Worm (Caenorhabditis elegans) whole organism, mixed stage, embryonic: ENCODE data around the gene adss-1.

Source experiments
- M03D4.4 ChIP-seq: sonication (generic microtip); optimal IDR thresholded peaks from 2 replicates; lab custom pipeline; 2017; ENCODE audit warnings: mild to moderate bottlenecking, missing genetic modification characterization, missing compliant biosample characterization
- bed-3 ChIP-seq: fragments of 200-800 bp; sonication (Bioruptor generic); optimal IDR thresholded peaks from 3 replicates; lab custom pipeline; 2018; ENCODE audit warnings: mild to moderate bottlenecking, missing genetic modification characterization, moderate library complexity, missing compliant biosample characterization
- blmp-1 ChIP-seq: fragments of 150-350 bp; optimal IDR thresholded peaks from 2 replicates; lab custom pipeline; 2014; ENCODE audit warnings: missing biosample characterization, missing genetic modification characterization
- ceh-39 ChIP-seq: fragments of 150-350 bp; optimal IDR thresholded peaks from 2 replicates; lab custom pipeline; 2014; ENCODE audit warnings: missing biosample characterization, missing genetic modification characterization
- ceh-43 ChIP-seq: fragments of 200-800 bp; sonication (Bioruptor generic); optimal IDR thresholded peaks from 2 replicates; lab custom pipeline; 2018; ENCODE audit warnings: mild to moderate bottlenecking, missing genetic modification characterization, moderate library complexity, missing compliant biosample characterization
- ceh-83 ChIP-seq: fragments of 200-800 bp; sonication (Bioruptor generic); optimal IDR thresholded peaks from 2 replicates; lab custom pipeline; 2018; ENCODE audit warnings: mild to moderate bottlenecking, missing genetic modification characterization, missing compliant biosample characterization
- ces-1 ChIP-seq: fragments of 150-350 bp; optimal IDR thresholded peaks from 2 replicates; lab custom pipeline; 2014; ENCODE audit warnings: missing biosample characterization, missing genetic modification reagents, missing genetic modification characterization
- cnd-1 ChIP-seq: fragments of 200-800 bp; sonication (Bioruptor generic); optimal IDR thresholded peaks from 2 replicates; lab custom pipeline; 2018; ENCODE audit warnings: mild to moderate bottlenecking, missing genetic modification characterization, missing compliant biosample characterization
- drap-1 ChIP-seq: fragments of 200-800 bp; sonication (Bioruptor generic); optimal IDR thresholded peaks from 3 replicates; lab custom pipeline; 2018; ENCODE audit warnings: mild to moderate bottlenecking, missing genetic modification characterization, missing compliant biosample characterization
- elt-3 ChIP-seq: fragments of 150-350 bp; optimal IDR thresholded peaks from 2 replicates; lab custom pipeline; 2014; ENCODE audit warnings: missing biosample characterization, missing genetic modification characterization
- ham-2 ChIP-seq: fragments of 200-800 bp; sonication (Bioruptor generic); optimal IDR thresholded peaks from 2 replicates; lab custom pipeline; 2018; ENCODE audit warnings: mild to moderate bottlenecking, missing genetic modification characterization, missing compliant biosample characterization
- hlh-1 ChIP-seq: fragments of 150-350 bp; optimal IDR thresholded peaks from 2 replicates; lab custom pipeline; 2014; ENCODE audit warnings: missing biosample characterization, missing genetic modification reagents, missing genetic modification characterization
- lin-13 ChIP-seq: fragments of 150-350 bp; optimal IDR thresholded peaks from 2 replicates; lab custom pipeline; 2014; ENCODE audit warnings: missing biosample characterization, missing genetic modification characterization
- lin-32 ChIP-seq: fragments of 200-800 bp; sonication (Bioruptor generic); optimal IDR thresholded peaks from 2 replicates; lab custom pipeline; 2018; ENCODE audit warnings: mild to moderate bottlenecking, missing genetic modification characterization, missing compliant biosample characterization
- lsy-2 ChIP-seq: fragments of 150-350 bp; optimal IDR thresholded peaks from 2 replicates; lab custom pipeline; 2014; ENCODE audit warnings: missing biosample characterization, missing genetic modification characterization
- mep-1 ChIP-seq: fragments of 150-350 bp; optimal IDR thresholded peaks from 2 replicates; lab custom pipeline; 2017; ENCODE audit warnings: missing biosample characterization, missing genetic modification reagents, missing genetic modification characterization, inconsistent platforms
- mls-2 ChIP-seq: sonication (generic microtip); optimal IDR thresholded peaks from 2 replicates; lab custom pipeline; 2016; ENCODE audit warnings: mild to moderate bottlenecking, missing genetic modification characterization, moderate library complexity, missing compliant biosample characterization
- nhr-12 ChIP-seq: fragments of 150-350 bp; optimal IDR thresholded peaks from 2 replicates; lab custom pipeline; 2014; ENCODE audit warnings: missing biosample characterization, missing genetic modification characterization
- nhr-2 ChIP-seq: fragments of 150-350 bp; optimal IDR thresholded peaks from 2 replicates; lab custom pipeline; 2014; ENCODE audit warnings: missing biosample characterization, missing genetic modification characterization
- nhr-237 ChIP-seq: fragments of 150-350 bp; optimal IDR thresholded peaks from 2 replicates; lab custom pipeline; 2014; ENCODE audit warnings: missing biosample characterization, missing genetic modification characterization
- nhr-28 ChIP-seq: fragments of 150-350 bp; optimal IDR thresholded peaks from 2 replicates; lab custom pipeline; 2014; ENCODE audit warnings: missing biosample characterization, missing genetic modification characterization
- sem-2 ChIP-seq: fragments of 200-800 bp; sonication (Bioruptor generic); optimal IDR thresholded peaks from 2 replicates; lab custom pipeline; 2018; ENCODE audit warnings: mild to moderate bottlenecking, missing genetic modification characterization, missing compliant biosample characterization
- snpc-4 ChIP-seq: fragments of 150-350 bp; optimal IDR thresholded peaks from 2 replicates; lab custom pipeline; 2014; ENCODE audit warnings: missing biosample characterization, missing genetic modification characterization
- sptf-1 ChIP-seq: sonication (generic microtip); optimal IDR thresholded peaks from 2 replicates; lab custom pipeline; 2017; ENCODE audit warnings: mild to moderate bottlenecking, missing genetic modification characterization, moderate library complexity, missing compliant biosample characterization
- tbx-8 ChIP-seq: fragments of 200-800 bp; sonication (Bioruptor generic); optimal IDR thresholded peaks from 2 replicates; lab custom pipeline; 2018; ENCODE audit warnings: mild to moderate bottlenecking, missing genetic modification characterization, moderate library complexity, missing compliant biosample characterization
- unc-120 ChIP-seq: sonication (generic microtip); optimal IDR thresholded peaks from 2 replicates; lab custom pipeline; 2017; ENCODE audit warnings: missing genetic modification characterization, missing compliant biosample characterization; ENCODE audit not compliant: poor library complexity, severe bottlenecking
- unc-39 ChIP-seq: fragments of 150-350 bp; optimal IDR thresholded peaks from 2 replicates; lab custom pipeline; 2014; ENCODE audit warnings: missing biosample characterization, missing genetic modification characterization
- unc-62 ChIP-seq: fragments of 150-350 bp; optimal IDR thresholded peaks from 2 replicates; lab custom pipeline; 2014; ENCODE audit warnings: missing biosample characterization, missing genetic modification reagents, missing genetic modification characterization
- ztf-11 ChIP-seq: fragments of 150-350 bp; optimal IDR thresholded peaks from 2 replicates; lab custom pipeline; 2014; ENCODE audit warnings: missing biosample characterization, missing genetic modification characterization

adss-1 gene

ce11 chrV:4790368-4790767 is 32.9 kb downstream of the adss-1 start, which contains the start of gene R02F11.12:
TSS of gene R02F11.12 (plus strand) at chrV:4790668.
- no peak for TF ChIP-seq nhr-237 (tag; lab: Kevin White, UChicago)
- TF ChIP-seq, all 35 proteins: peak for 0

ce11 chrV:4788823-4789222 is 34.4 kb downstream of the adss-1 start, which contains the start of gene R02F11.10:
TSS of gene R02F11.10 (plus strand) at chrV:4789123.
- no peak for TF ChIP-seq ces-1 (GFP tag; lab: Kevin White, UChicago)
- no peak for TF ChIP-seq snpc-4 (tag; lab: Kevin White, UChicago)
- no peak for TF ChIP-seq ceh-43 (GFP tag; lab: Kevin White, UChicago)
- no peak for TF ChIP-seq blmp-1
- TF ChIP-seq sptf-1 (tag; lab: Kevin White, UChicago): no peak
- TF ChIP-seq nhr-28 (tag; lab: Kevin White, UChicago): no peak
- no peak for TF ChIP-seq mls-2 (tag; lab: Kevin White, UChicago)
- TF ChIP-seq sem-2: no peak
- TF ChIP-seq elt-3 (tag; lab: Kevin White, UChicago): no peak
- no peak for TF ChIP-seq ham-2 (GFP tag; lab: Kevin White, UChicago)
- TF ChIP-seq nhr-237 (tag; lab: Kevin White, UChicago): no peak
- no peak for TF ChIP-seq ztf-11 (tag; lab: Kevin White, UChicago)
- TF ChIP-seq lsy-2 (tag; lab: Kevin White, UChicago): no peak
- no peak for TF ChIP-seq M03D4.4
- TF ChIP-seq, all 35 proteins: peak for 0

- TF ChIP-seq nhr-2 (tag; lab: Kevin White, UChicago) (no peak), elt-3 (tag; lab: Kevin White, UChicago) (no peak), M03D4.4 (no peak), mep-1 (tag; lab: Kevin White, UChicago) (no peak), unc-62 (GFP tag; lab: Kevin White, UChicago) (no peak), cnd-1 (tag; lab: Kevin White, UChicago) (no peak), hlh-1 (tag; lab: Kevin White, UChicago) (no peak), blmp-1 (no peak), bed-3 (GFP tag; lab: Kevin White, UChicago) (no peak), nhr-12 (tag; lab: Kevin White, UChicago) (no peak), lin-32 (GFP tag; lab: Kevin White, UChicago) (no peak), ceh-83 (GFP tag; lab: Kevin White, UChicago) (no peak), unc-39 (no peak), snpc-4 (tag; lab: Kevin White, UChicago) (no peak)
Measured at ce11 chrV:4787836-4788235, 35.4 kb downstream of the adss-1 start.

- no peak for TF ChIP-seq nhr-237 (tag; lab: Kevin White, UChicago)
- TF ChIP-seq unc-62 (GFP tag; lab: Kevin White, UChicago): no peak
- TF ChIP-seq lin-13: no peak
- TF ChIP-seq ceh-83 (GFP tag; lab: Kevin White, UChicago): no peak
- TF ChIP-seq, all 35 proteins: peak for 0
Measured at ce11 chrV:4787166-4787565, 36.1 kb downstream of the adss-1 start, which contains the start of gene R02F11.9. TSS of gene R02F11.9 (plus strand) at chrV:4787466.

ce11 chrV:4785333-4785852 is 37.8 kb downstream of the adss-1 start, which contains the start of the genes Y60C6A.2 and Y60C6A.3:
TSS of gene Y60C6A.2 (minus strand) at chrV:4785433.
TSS of gene Y60C6A.3 (plus strand) at chrV:4785802.
- TF ChIP-seq ceh-39: no peak
- no peak for TF ChIP-seq lin-32 (GFP tag; lab: Kevin White, UChicago)
- TF ChIP-seq unc-120 (tag; lab: Kevin White, UChicago): no peak

ce11 chrV:4783313-4783712 is 39.9 kb downstream of the adss-1 start, which contains the start of gene Y60C6A.1:
TSS of gene Y60C6A.1 (plus strand) at chrV:4783613.
- TF ChIP-seq nhr-12 (tag; lab: Kevin White, UChicago): no peak
- no peak for TF ChIP-seq ceh-39
- TF ChIP-seq sem-2: no peak
- no peak for TF ChIP-seq ham-2 (GFP tag; lab: Kevin White, UChicago)
- no peak for TF ChIP-seq drap-1 (GFP tag; lab: Kevin White, UChicago)
- no peak for TF ChIP-seq ztf-11 (tag; lab: Kevin White, UChicago)
- no peak for TF ChIP-seq ceh-43 (GFP tag; lab: Kevin White, UChicago)
- TF ChIP-seq nhr-2 (tag; lab: Kevin White, UChicago): no peak
- TF ChIP-seq unc-62 (GFP tag; lab: Kevin White, UChicago): no peak
- no peak for TF ChIP-seq tbx-8 (GFP tag; lab: Kevin White, UChicago)
